Worm (Caenorhabditis elegans) whole organism, young adult: ENCODE measurements around the gene pdcd-2.

Source experiments
- F23B12.7 ChIP-seq: sonication (generic microtip); optimal IDR thresholded peaks from 2 replicates; lab custom pipeline; 2017; ENCODE audit warnings: missing genetic modification characterization, mild to moderate bottlenecking, missing compliant biosample characterization, antibody characterized with exemption, moderate library complexity; ENCODE audit not compliant: insufficient read depth
- F39B2.1 ChIP-seq: fragments of 200-800 bp; sonication (Bioruptor generic); IDR thresholded peaks from 2 replicates; pipeline ENCODE4 v1.3.6; 2022; ENCODE audit warnings: missing genetic modification reagents, missing genetic modification characterization, missing compliant biosample characterization
- F55B11.4 ChIP-seq: sonication (generic microtip); optimal IDR thresholded peaks from 2 replicates; lab custom pipeline; 2016; ENCODE audit warnings: missing compliant biosample characterization, missing genetic modification characterization, borderline replicate concordance; ENCODE audit not compliant: insufficient read depth
- F57C9.4 ChIP-seq: sonication (generic microtip); optimal IDR thresholded peaks from 2 replicates; lab custom pipeline; 2017; ENCODE audit warnings: mild to moderate bottlenecking, missing genetic modification characterization, missing compliant biosample characterization
- T07F8.4 ChIP-seq: sonication (generic microtip); optimal IDR thresholded peaks from 2 replicates; lab custom pipeline; 2016; ENCODE audit warnings: mild to moderate bottlenecking, missing genetic modification characterization, moderate library complexity, missing compliant biosample characterization
- T26A5.8 ChIP-seq: sonication (generic microtip); optimal IDR thresholded peaks from 2 replicates; lab custom pipeline; 2016; ENCODE audit warnings: missing genetic modification characterization, missing compliant biosample characterization
- Y53G8AR.9 ChIP-seq: fragments of 200-800 bp; sonication (Bioruptor generic); conservative IDR thresholded peaks from 2 replicates; pipeline ENCODE4 v1.3.6; 2022; ENCODE audit warnings: missing genetic modification reagents, missing genetic modification characterization, missing compliant biosample characterization
- Y56A3A.18 ChIP-seq: fragments of 200-800 bp; sonication (Bioruptor generic); IDR thresholded peaks from 2 replicates; pipeline ENCODE4 v1.3.6; 2022; ENCODE audit warnings: missing genetic modification reagents, missing genetic modification characterization, missing compliant biosample characterization
- Y95B8A.8 ChIP-seq: fragments of 200-800 bp; sonication (Bioruptor generic); IDR thresholded peaks from 2 replicates; pipeline ENCODE4 v1.3.6; 2022; ENCODE audit warnings: missing genetic modification reagents, missing genetic modification characterization, missing compliant biosample characterization
- akir-1 ChIP-seq: fragments of 200-800 bp; sonication (Bioruptor generic); optimal IDR thresholded peaks from 2 replicates; lab custom pipeline; 2018; ENCODE audit warnings: mild to moderate bottlenecking, missing genetic modification characterization, moderate library complexity, missing compliant biosample characterization
- attf-6 ChIP-seq: fragments of 200-800 bp; sonication (Bioruptor generic); IDR thresholded peaks from 2 replicates; pipeline ENCODE4 v1.3.6; 2022; ENCODE audit warnings: missing genetic modification reagents, missing genetic modification characterization, missing compliant biosample characterization
- cebp-1 ChIP-seq, 2 experiments: fragments of 200-800 bp in 1 of 2; sonication (Bioruptor generic) in 1 of 2; sonication (generic microtip) in 1 of 2; IDR thresholded peaks in 1 of 2; optimal IDR thresholded peaks in 1 of 2; 2 replicates each; pipeline versions ENCODE4 v1.3.6 to Lab custom; 2017 to 2022; ENCODE audit warnings: missing compliant biosample characterization in 2 of 2, missing genetic modification characterization in 2 of 2, mild to moderate bottlenecking in 1 of 2, missing genetic modification reagents in 1 of 2, moderate library complexity in 1 of 2
- ceh-27 ChIP-seq: fragments of 200-800 bp; sonication (Bioruptor generic); optimal IDR thresholded peaks from 2 replicates; lab custom pipeline; 2018; ENCODE audit warnings: mild to moderate bottlenecking, missing genetic modification characterization, moderate library complexity, missing compliant biosample characterization
- die-1 ChIP-seq: sonication (generic microtip); optimal IDR thresholded peaks from 2 replicates; lab custom pipeline; 2016; ENCODE audit warnings: missing genotype, mild to moderate bottlenecking, missing genetic modification characterization, missing compliant biosample characterization
- dpl-1 ChIP-seq: fragments of 150-350 bp; optimal IDR thresholded peaks from 2 replicates; lab custom pipeline; 2014; ENCODE audit warnings: missing biosample characterization, missing genetic modification reagents, missing genetic modification characterization
- efl-1 ChIP-seq: fragments of 150-350 bp; optimal IDR thresholded peaks from 2 replicates; lab custom pipeline; 2014; ENCODE audit warnings: missing biosample characterization, missing genetic modification reagents, missing genetic modification characterization
- fkh-3 ChIP-seq: sonication (generic microtip); optimal IDR thresholded peaks from 2 replicates; lab custom pipeline; 2016; ENCODE audit warnings: mild to moderate bottlenecking, missing genetic modification characterization, missing compliant biosample characterization
- hmg-1.2 ChIP-seq: fragments of 200-800 bp; sonication (Bioruptor generic); IDR thresholded peaks from 2 replicates; pipeline ENCODE4 v1.3.6; 2022; ENCODE audit warnings: missing genetic modification reagents, missing genetic modification characterization, missing compliant biosample characterization
- hsf-1 ChIP-seq: fragments of 200-800 bp; sonication (Bioruptor generic); IDR thresholded peaks from 2 replicates; pipeline ENCODE4 v1.3.6; 2022; ENCODE audit warnings: missing genetic modification reagents, missing genetic modification characterization, missing compliant biosample characterization
- lsy-27 ChIP-seq: sonication (generic microtip); optimal IDR thresholded peaks from 2 replicates; lab custom pipeline; 2017; ENCODE audit warnings: missing genetic modification characterization, mild to moderate bottlenecking, missing compliant biosample characterization, antibody characterized with exemption, missing genotype, borderline replicate concordance; ENCODE audit not compliant: insufficient read depth
- mcd-1 ChIP-seq: fragments of 200-800 bp; sonication (Bioruptor generic); IDR thresholded peaks from 2 replicates; pipeline ENCODE4 v1.3.6; 2022; ENCODE audit warnings: missing genetic modification reagents, missing genetic modification characterization, missing compliant biosample characterization
- mxl-1 ChIP-seq: sonication (generic microtip); optimal IDR thresholded peaks from 2 replicates; lab custom pipeline; 2016; ENCODE audit warnings: missing genetic modification characterization, missing compliant biosample characterization
- nhr-120 ChIP-seq: fragments of 200-800 bp; sonication (Bioruptor generic); IDR thresholded peaks from 2 replicates; pipeline ENCODE4 v1.3.6; 2022; ENCODE audit warnings: missing genetic modification characterization, missing compliant biosample characterization
- nhr-179 ChIP-seq: sonication (generic microtip); optimal IDR thresholded peaks from 2 replicates; lab custom pipeline; 2016; ENCODE audit warnings: mild to moderate bottlenecking, missing genetic modification characterization, missing compliant biosample characterization
- pbrm-1 ChIP-seq: fragments of 200-800 bp; sonication (Bioruptor generic); IDR thresholded peaks from 2 replicates; pipeline ENCODE4 v1.3.6; 2022; ENCODE audit warnings: missing genetic modification reagents, missing genetic modification characterization, missing compliant biosample characterization
- rpc-1 ChIP-seq, 2 experiments: fragments of 150-350 bp in 1 of 2; sonication (generic microtip) in 1 of 2; optimal IDR thresholded peaks; 2 replicates each; lab custom pipeline; 2014 to 2018; ENCODE audit warnings: missing biosample characterization in 1 of 2, missing genetic modification characterization in 1 of 2, missing genetic modification reagents in 1 of 2, missing genotype in 1 of 2
- sdz-38 ChIP-seq: sonication (generic microtip); optimal IDR thresholded peaks from 2 replicates; lab custom pipeline; 2016; ENCODE audit warnings: missing genotype, missing genetic modification characterization, missing compliant biosample characterization
- snpc-1.1 ChIP-seq: sonication (generic microtip); optimal IDR thresholded peaks from 2 replicates; lab custom pipeline; 2017; ENCODE audit warnings: missing genetic modification characterization, mild to moderate bottlenecking, missing compliant biosample characterization, antibody characterized with exemption, moderate library complexity, missing genotype, missing genetic modification reagents; ENCODE audit not compliant: insufficient read depth
- somi-1 ChIP-seq: fragments of 200-800 bp; sonication (Bioruptor generic); optimal IDR thresholded peaks from 2 replicates; lab custom pipeline; 2018; ENCODE audit warnings: mild to moderate bottlenecking, missing genetic modification characterization, missing compliant biosample characterization
- sptf-2 ChIP-seq: fragments of 200-800 bp; sonication (Bioruptor generic); optimal IDR thresholded peaks from 2 replicates; lab custom pipeline; 2018; ENCODE audit warnings: mild to moderate bottlenecking, missing genetic modification characterization, missing compliant biosample characterization
- unc-130 ChIP-seq: sonication (generic microtip); optimal IDR thresholded peaks from 2 replicates; lab custom pipeline; 2016; ENCODE audit warnings: missing genetic modification reagents, missing genetic modification characterization, missing compliant biosample characterization
- unc-62 ChIP-seq: fragments of 150-350 bp; optimal IDR thresholded peaks from 2 replicates; lab custom pipeline; 2014; ENCODE audit warnings: missing biosample characterization, missing genetic modification reagents, missing genetic modification characterization
- zfh-2 ChIP-seq: fragments of 200-800 bp; sonication (Bioruptor generic); conservative IDR thresholded peaks from 2 replicates; pipeline ENCODE4 v1.3.6; 2022; ENCODE audit warnings: missing genetic modification reagents, missing genetic modification characterization, missing compliant biosample characterization
- ztf-18 ChIP-seq: sonication (generic microtip); optimal IDR thresholded peaks from 2 replicates; lab custom pipeline; 2016; ENCODE audit warnings: missing genotype, mild to moderate bottlenecking, missing genetic modification characterization, missing compliant biosample characterization
- ztf-26 ChIP-seq: sonication (generic microtip); optimal IDR thresholded peaks from 2 replicates; lab custom pipeline; 2017; ENCODE audit warnings: missing genetic modification characterization, missing compliant biosample characterization
- ztf-28 ChIP-seq: fragments of 200-800 bp; sonication (Bioruptor generic); IDR thresholded peaks from 2 replicates; pipeline ENCODE4 v1.3.6; 2022; ENCODE audit warnings: missing genetic modification reagents, missing genetic modification characterization, missing compliant biosample characterization

Gene pdcd-2

DNA sequence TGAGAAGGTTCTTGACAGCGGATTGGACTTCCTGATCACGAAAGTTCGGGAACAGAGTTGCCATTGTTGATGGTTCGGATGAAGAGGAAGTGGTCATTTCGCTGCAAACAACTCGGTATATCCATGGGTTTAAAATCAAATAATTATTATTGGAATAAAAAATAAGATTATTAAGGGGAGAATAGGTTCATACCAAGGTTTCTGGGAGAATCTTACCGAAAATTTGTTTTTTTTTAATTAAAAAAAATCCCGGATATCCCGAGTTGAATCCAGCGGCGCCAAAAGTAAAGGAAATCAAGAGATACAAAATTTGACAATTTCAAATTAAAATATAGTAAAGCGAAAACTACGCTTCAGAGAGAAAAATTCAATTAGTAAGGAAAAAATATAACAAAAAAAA, at the start of gene pdcd-2, which contains the start of gene R07E5.19:
Gene pdcd-2 (minus strand): TSS at position 102 of the 400 bp plus-strand sequence.
Gene R07E5.19 (minus strand): TSS at position 101 of the 400 bp plus-strand sequence.
- no peak for TF ChIP-seq hmg-1.2 (GFP tag; lab: Robert Waterston, UW)
- TF ChIP-seq fkh-3 (tag; lab: Kevin White, UChicago): no peak
- no peak for TF ChIP-seq sdz-38 (tag; lab: Kevin White, UChicago)
- no peak for TF ChIP-seq Y95B8A.8
- no peak for TF ChIP-seq mxl-1 (tag; lab: Kevin White, UChicago)
- no peak for TF ChIP-seq somi-1 (GFP tag; lab: Kevin White, UChicago)
- no peak for TF ChIP-seq ztf-18
- TF ChIP-seq unc-62: no peak
- no peak for TF ChIP-seq mcd-1 (GFP tag; lab: Robert Waterston, UW)
- no peak for TF ChIP-seq hsf-1 (GFP tag; lab: Robert Waterston, UW)
- no peak for TF ChIP-seq F23B12.7 (tag; lab: Kevin White, UChicago)
- no peak for TF ChIP-seq nhr-120 (GFP tag; lab: Robert Waterston, UW)
- no peak for TF ChIP-seq rpc-1 (optimal IDR thresholded peaks at IDR 0.05; lab: Kevin White, UChicago)
- no peak for TF ChIP-seq rpc-1 (tag; optimal IDR thresholded peaks at IDR 0.05; lab: Kevin White, UChicago)
- no peak for TF ChIP-seq ztf-26 (tag; lab: Kevin White, UChicago)
- no peak for TF ChIP-seq F57C9.4 (tag; lab: Kevin White, UChicago)
- no peak for TF ChIP-seq F55B11.4 (tag; lab: Kevin White, UChicago)
- TF ChIP-seq ztf-28 (GFP tag; lab: Robert Waterston, UW): no peak
- TF ChIP-seq snpc-1.1: no peak
- no peak for TF ChIP-seq die-1 (tag; lab: Kevin White, UChicago)
- no peak for TF ChIP-seq pbrm-1

DNA sequence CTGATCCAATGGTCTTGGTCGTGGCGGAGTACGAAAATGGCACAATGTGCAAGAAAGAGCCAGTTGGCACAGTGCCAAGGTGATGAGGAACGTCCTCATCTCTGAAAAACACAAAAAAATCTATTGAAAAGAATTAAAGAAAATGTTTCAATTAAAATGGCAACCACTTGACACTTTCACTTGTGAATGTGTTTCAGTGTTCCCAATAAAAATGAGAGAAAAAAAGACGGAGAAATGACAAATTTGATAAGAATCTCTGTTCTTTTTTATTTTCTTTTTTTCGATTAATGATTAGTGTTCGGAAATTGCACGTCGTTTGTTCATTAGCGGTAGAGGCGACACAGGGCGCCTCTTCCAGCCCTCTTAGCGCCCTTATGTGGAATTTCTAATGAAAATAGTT, 49.4 kb upstream of the pdcd-2 start, which contains the start of gene ndg-4:
Gene ndg-4 (minus strand): TSS at position 101 of the 400 bp plus-strand sequence.
- no peak for TF ChIP-seq zfh-2 (GFP tag; lab: Robert Waterston, UW)
- no peak for TF ChIP-seq T07F8.4
- no peak for TF ChIP-seq ceh-27
- no peak for TF ChIP-seq T26A5.8 (tag; lab: Kevin White, UChicago)
- no peak for TF ChIP-seq cebp-1 (GFP tag; IDR thresholded peaks at IDR 0.05; lab: Robert Waterston, UW)
- no peak for TF ChIP-seq cebp-1 (tag; optimal IDR thresholded peaks at IDR 0.05; lab: Kevin White, UChicago)
- TF ChIP-seq Y56A3A.18: no peak
- no peak for TF ChIP-seq lsy-27 (tag; lab: Kevin White, UChicago)
- TF ChIP-seq F55B11.4 (tag; lab: Kevin White, UChicago): no peak

DNA sequence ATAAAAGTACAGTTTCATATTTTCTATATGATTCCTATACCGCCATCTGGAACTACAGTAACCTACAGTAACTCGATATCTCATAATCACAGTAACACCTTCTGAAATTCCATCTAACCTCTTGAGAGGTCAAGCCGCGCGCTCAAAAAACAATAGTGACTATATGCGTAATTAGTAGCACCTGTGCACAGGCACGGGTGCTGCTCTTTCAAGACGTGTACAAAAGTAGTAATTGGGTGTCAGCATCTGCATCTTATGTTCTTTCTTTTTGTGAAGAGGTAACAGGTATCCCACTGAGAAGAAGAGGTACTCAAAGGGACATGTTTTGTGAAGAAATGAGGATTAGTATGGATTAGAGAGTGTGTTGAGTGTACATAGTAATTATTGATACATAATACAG, 43.5 kb upstream of the pdcd-2 start:
- no peak for TF ChIP-seq dpl-1
- TF ChIP-seq efl-1 (GFP tag; lab: Kevin White, UChicago): no peak
- no peak for TF ChIP-seq sptf-2 (GFP tag; lab: Kevin White, UChicago)
- TF ChIP-seq lsy-27 (tag; lab: Kevin White, UChicago): no peak
- no peak for TF ChIP-seq nhr-179 (tag; lab: Kevin White, UChicago)
- no peak for TF ChIP-seq Y53G8AR.9 (GFP tag; lab: Robert Waterston, UW)
- no peak for TF ChIP-seq attf-6 (GFP tag; lab: Robert Waterston, UW)
- no peak for TF ChIP-seq F39B2.1 (GFP tag; lab: Robert Waterston, UW)
- TF ChIP-seq akir-1 (GFP tag; lab: Kevin White, UChicago): no peak
- TF ChIP-seq unc-130: no peak
